Fruit fly (Drosophila melanogaster) whole organism, prepupa: ENCODE data around the gene Sce.

Experiments used
- CG6854 ChIP-seq: fragments of 200-800 bp; sonication (Bioruptor generic); optimal IDR thresholded peaks from 2 replicates; lab custom pipeline; 2017; ENCODE audit warnings: missing biosample characterization, mild to moderate bottlenecking, missing genetic modification characterization
- Ets96B ChIP-seq: fragments of 200-800 bp; optimal IDR thresholded peaks from 2 replicates; lab custom pipeline; 2019; ENCODE audit warnings: missing biosample characterization, mild to moderate bottlenecking, missing genetic modification characterization, moderate library complexity

- TF ChIP-seq CG6854 (GFP tag; lab: Kevin White, UChicago): no peak
- TF ChIP-seq Ets96B (tag; lab: Kevin White, UChicago): no peak
Observed at dm6 chr3R:27688034-27688433, 6.2 kb upstream of the Sce start, which contains the start of gene CG31055.
